Comparison of ENCODE assay signal across 5 fruit fly cellular contexts in genomic region chr3R:30800319-30800981, dm6.
A peak's percentile ranks its signal among the peaks of the same experiment; 100 is the strongest.
TF ChIP-seq lines count a peak whose summit lies in the region.

No protein-coding gene starts in this region.

- TF ChIP-seq CTCF in whole organism, embryonic (GFP tag; optimal IDR thresholded peaks at IDR 0.05; lab: Kevin White, UChicago) = no peak

TF ChIP-seq in whole organism, adult, 20 proteins besides CTCF, POLR2A, EP300 and RAD21 (continues in another document):
- TF ChIP-seq toe (GFP tag; optimal IDR thresholded peaks at IDR 0.05; lab: Kevin White, UChicago) = no peak
- no peak for TF ChIP-seq Clk (GFP tag; optimal IDR thresholded peaks at IDR 0.05; lab: Kevin White, UChicago)
- peak; percentile 66 for TF ChIP-seq CG33017 (tag; optimal IDR thresholded peaks at IDR 0.05; lab: Kevin White, UChicago)
- TF ChIP-seq CG7045 (GFP tag; optimal IDR thresholded peaks at IDR 0.05; lab: Kevin White, UChicago) = peak; percentile 55
- no peak for TF ChIP-seq cnc (optimal IDR thresholded peaks at IDR 0.05; lab: Kevin White, UChicago)
- TF ChIP-seq CG5204 (GFP tag; optimal IDR thresholded peaks at IDR 0.05; lab: Kevin White, UChicago) = no peak
- no peak for TF ChIP-seq CG1620 (GFP tag; optimal IDR thresholded peaks at IDR 0.05; lab: Kevin White, UChicago)
- no peak for TF ChIP-seq bab1 (GFP tag; optimal IDR thresholded peaks at IDR 0.05; lab: Kevin White, UChicago)
- peak; percentile 63 for TF ChIP-seq CG11617 (GFP tag; optimal IDR thresholded peaks at IDR 0.05; lab: Kevin White, UChicago)
- TF ChIP-seq Crg-1 (GFP tag; optimal IDR thresholded peaks at IDR 0.05; lab: Kevin White, UChicago) = peak; percentile 47
- peak; percentile 26 for TF ChIP-seq Hr96 (GFP tag; optimal IDR thresholded peaks at IDR 0.05; lab: Kevin White, UChicago)
- TF ChIP-seq CG14711 (tag; optimal IDR thresholded peaks at IDR 0.05; lab: Kevin White, UChicago) = peak; percentile 17
- peak; percentile 39 for TF ChIP-seq tj (GFP tag; optimal IDR thresholded peaks at IDR 0.05; lab: Kevin White, UChicago)
- peak; percentile 5 for TF ChIP-seq pad (GFP tag; optimal IDR thresholded peaks at IDR 0.05; lab: Kevin White, UChicago)
- TF ChIP-seq Mnt (GFP tag; optimal IDR thresholded peaks at IDR 0.05; lab: Kevin White, UChicago) = peak; percentile 59
- peak; percentile 75 for TF ChIP-seq CG12768 (GFP tag; optimal IDR thresholded peaks at IDR 0.05; lab: Kevin White, UChicago)
- TF ChIP-seq CG7101 (tag; optimal IDR thresholded peaks at IDR 0.05; lab: Kevin White, UChicago) = peak; percentile 65
- TF ChIP-seq kay (GFP tag; lab: Kevin White, UChicago; ENCODE audit: borderline replicate concordance) = peak; percentile 78

TF ChIP-seq in whole organism, embryonic, 481 proteins besides CTCF, POLR2A, EP300 and RAD21 (continues in another document):
- no peak for TF ChIP-seq Hr51 (GFP tag; optimal IDR thresholded peaks at IDR 0.05; lab: Kevin White, UChicago)
- peak; percentile 45 for TF ChIP-seq CG15479 (GFP tag; optimal IDR thresholded peaks at IDR 0.05; lab: Kevin White, UChicago)
- TF ChIP-seq CG4730 (GFP tag; IDR thresholded peaks at IDR 0.05; lab: Robert Waterston, UW) = no peak
- peak; percentile 1 for TF ChIP-seq BtbVII (GFP tag; optimal IDR thresholded peaks at IDR 0.05; lab: Kevin White, UChicago)
- no peak for TF ChIP-seq zen (tag; optimal IDR thresholded peaks at IDR 0.05; lab: Kevin White, UChicago)
- TF ChIP-seq CG17385 (GFP tag; optimal IDR thresholded peaks at IDR 0.05; lab: Kevin White, UChicago) = peak; percentile 16
- TF ChIP-seq jing (GFP tag; optimal IDR thresholded peaks at IDR 0.05; lab: Kevin White, UChicago) = no peak
- no peak for TF ChIP-seq CG33213 (GFP tag; optimal IDR thresholded peaks at IDR 0.05; lab: Kevin White, UChicago)
- peak; percentile 40 for TF ChIP-seq CG2120 (GFP tag; optimal IDR thresholded peaks at IDR 0.05; lab: Kevin White, UChicago)
- TF ChIP-seq vnd (GFP tag; IDR thresholded peaks at IDR 0.05; lab: Robert Waterston, UW; ENCODE audit: partially characterized antibody) = no peak
- no peak for TF ChIP-seq lola (GFP tag; optimal IDR thresholded peaks at IDR 0.05; lab: Kevin White, UChicago)
- TF ChIP-seq Elba2 (GFP tag; optimal IDR thresholded peaks at IDR 0.05; lab: Kevin White, UChicago) = no peak
- no peak for TF ChIP-seq ara (GFP tag; IDR thresholded peaks at IDR 0.05; lab: Robert Waterston, UW)
- no peak for TF ChIP-seq kah (GFP tag; optimal IDR thresholded peaks at IDR 0.05; lab: Kevin White, UChicago)
- TF ChIP-seq btn (GFP tag; optimal IDR thresholded peaks at IDR 0.05; lab: Kevin White, UChicago) = no peak
- no peak for TF ChIP-seq pnt (GFP tag; optimal IDR thresholded peaks at IDR 0.05; lab: Kevin White, UChicago)
- TF ChIP-seq CG6683 (GFP tag; optimal IDR thresholded peaks at IDR 0.05; lab: Kevin White, UChicago) = no peak
- TF ChIP-seq dm (GFP tag; optimal IDR thresholded peaks at IDR 0.05; lab: Kevin White, UChicago) = no peak
- TF ChIP-seq CG13894 (tag; optimal IDR thresholded peaks at IDR 0.05; lab: Kevin White, UChicago) = peak; percentile 7
- no peak for TF ChIP-seq CG18599 (GFP tag; optimal IDR thresholded peaks at IDR 0.05; lab: Kevin White, UChicago)

TF ChIP-seq in whole organism, prepupa, 60 proteins besides CTCF, POLR2A, EP300 and RAD21 (continues in another document):
- no peak for TF ChIP-seq Ets21C (GFP tag; optimal IDR thresholded peaks at IDR 0.05; lab: Kevin White, UChicago)
- TF ChIP-seq salr (GFP tag; optimal IDR thresholded peaks at IDR 0.05; lab: Kevin White, UChicago) = peak in 1 of 2 experiments; percentile 55
- no peak for TF ChIP-seq CG6854 (GFP tag; optimal IDR thresholded peaks at IDR 0.05; lab: Kevin White, UChicago)
- peak; percentile 51 for TF ChIP-seq fd59A (GFP tag; optimal IDR thresholded peaks at IDR 0.05; lab: Kevin White, UChicago)
- peak; percentile 21 for TF ChIP-seq CG7368 (GFP tag; optimal IDR thresholded peaks at IDR 0.05; lab: Kevin White, UChicago)
- TF ChIP-seq Eip93F (GFP tag; optimal IDR thresholded peaks at IDR 0.05; lab: Kevin White, UChicago) = no peak
- TF ChIP-seq CG8632 (GFP tag; optimal IDR thresholded peaks at IDR 0.05; lab: Kevin White, UChicago) = peak; percentile 52
- peak; percentile 60 for TF ChIP-seq esn (GFP tag; optimal IDR thresholded peaks at IDR 0.05; lab: Kevin White, UChicago)
- 0 out of 2 replicates have a peak, but pooled peaks have one; percentile 15 for TF ChIP-seq Gug (GFP tag; IDR thresholded peaks at IDR 0.05; lab: Robert Waterston, UW)
- peak; percentile 29 for TF ChIP-seq CG6276 (GFP tag; optimal IDR thresholded peaks at IDR 0.05; lab: Kevin White, UChicago)
- TF ChIP-seq CG6792 (GFP tag; optimal IDR thresholded peaks at IDR 0.05; lab: Kevin White, UChicago) = peak; percentile 59
- TF ChIP-seq acj6 (GFP tag; optimal IDR thresholded peaks at IDR 0.05; lab: Kevin White, UChicago) = peak; percentile 49
- TF ChIP-seq CG16779 (tag; optimal IDR thresholded peaks at IDR 0.05; lab: Kevin White, UChicago) = peak; percentile 42
- peak; percentile 58 for TF ChIP-seq CG3919 (GFP tag; optimal IDR thresholded peaks at IDR 0.05; lab: Kevin White, UChicago)
- no peak for TF ChIP-seq Hr38 (GFP tag; optimal IDR thresholded peaks at IDR 0.05; lab: Kevin White, UChicago)
- TF ChIP-seq Sox14 (GFP tag; optimal IDR thresholded peaks at IDR 0.05; lab: Kevin White, UChicago) = peak; percentile 70
- peak; percentile 48 for TF ChIP-seq Sox102F (GFP tag; optimal IDR thresholded peaks at IDR 0.05; lab: Kevin White, UChicago)
- TF ChIP-seq CG6808 (GFP tag; optimal IDR thresholded peaks at IDR 0.05; lab: Kevin White, UChicago) = peak; percentile 39
- TF ChIP-seq dsx (GFP tag; optimal IDR thresholded peaks at IDR 0.05; lab: Kevin White, UChicago; ENCODE audit: poor library complexity, severe bottlenecking) = peak; percentile 56

TF ChIP-seq in whole organism, pupa, 21 proteins besides CTCF, POLR2A, EP300 and RAD21:
- no peak for TF ChIP-seq CG10348 (GFP tag; IDR thresholded peaks at IDR 0.05; lab: Robert Waterston, UW)
- peak; percentile 46 for TF ChIP-seq CG34367 (tag; optimal IDR thresholded peaks at IDR 0.05; lab: Kevin White, UChicago)
- peak; percentile 31; the same call in 1 of the 3 replicates for TF ChIP-seq CG4496 (GFP tag; IDR thresholded peaks at IDR 0.05; lab: Robert Waterston, UW)
- peak; percentile 43 for TF ChIP-seq CG8301 (tag; optimal IDR thresholded peaks at IDR 0.05; lab: Kevin White, UChicago)
- peak; percentile 18 for TF ChIP-seq Snoo (tag; optimal IDR thresholded peaks at IDR 0.05; lab: Kevin White, UChicago)
- TF ChIP-seq CG14655 (GFP tag; optimal IDR thresholded peaks at IDR 0.05; lab: Kevin White, UChicago) = peak; percentile 59
- no peak for TF ChIP-seq rn (GFP tag; IDR thresholded peaks at IDR 0.05; lab: Robert Waterston, UW)
- no peak for TF ChIP-seq EcR (GFP tag; optimal IDR thresholded peaks at IDR 0.05; lab: Kevin White, UChicago)
- peak; percentile 50 for TF ChIP-seq Pif1A (GFP tag; optimal IDR thresholded peaks at IDR 0.05; lab: Kevin White, UChicago)
- TF ChIP-seq CG13204 (GFP tag; optimal IDR thresholded peaks at IDR 0.05; lab: Kevin White, UChicago) = no peak
- peak; percentile 52 for TF ChIP-seq CG15710 (tag; optimal IDR thresholded peaks at IDR 0.05; lab: Kevin White, UChicago)
- peak; percentile 47 for TF ChIP-seq CG9948 (tag; optimal IDR thresholded peaks at IDR 0.05; lab: Kevin White, UChicago)
- TF ChIP-seq CG32121 (GFP tag; IDR thresholded peaks at IDR 0.05; lab: Robert Waterston, UW) = peak; percentile 40; the same call in 1 of the 2 replicates
- no peak for TF ChIP-seq D1 (tag; optimal IDR thresholded peaks at IDR 0.05; lab: Kevin White, UChicago)
- TF ChIP-seq CG8159 (tag; optimal IDR thresholded peaks at IDR 0.05; lab: Kevin White, UChicago) = peak; percentile 55
- peak; percentile 3 for TF ChIP-seq gl (tag; optimal IDR thresholded peaks at IDR 0.05; lab: Kevin White, UChicago)
- TF ChIP-seq fd96Ca (GFP tag; IDR thresholded peaks at IDR 0.05; lab: Robert Waterston, UW) = peak; percentile 69; the same call in 2 of the 3 replicates
- no peak for TF ChIP-seq Ets98B (GFP tag; IDR thresholded peaks at IDR 0.05; lab: Robert Waterston, UW)
- TF ChIP-seq CG17806 (tag; optimal IDR thresholded peaks at IDR 0.05; lab: Kevin White, UChicago) = peak; percentile 41
- TF ChIP-seq Pif1B (GFP tag; optimal IDR thresholded peaks at IDR 0.05; lab: Kevin White, UChicago) = no peak
- TF ChIP-seq CG12605 (GFP tag; IDR thresholded peaks at IDR 0.05; lab: Robert Waterston, UW) = no peak

TF ChIP-seq in whole organism, wandering third instar larva, 38 proteins besides CTCF, POLR2A, EP300 and RAD21 (continues in another document):
- TF ChIP-seq CG9705 (GFP tag; optimal IDR thresholded peaks at IDR 0.05; lab: Kevin White, UChicago) (no peak), dmrt93B (GFP tag; optimal IDR thresholded peaks at IDR 0.05; lab: Kevin White, UChicago) (peak; percentile 37), br (GFP tag; optimal IDR thresholded peaks at IDR 0.05; lab: Kevin White, UChicago) (peak; percentile 72), Hr83 (GFP tag; optimal IDR thresholded peaks at IDR 0.05; lab: Kevin White, UChicago; ENCODE audit: poor library complexity, severe bottlenecking) (peak; percentile 38), Myc (optimal IDR thresholded peaks at IDR 0.05; lab: Kevin White, UChicago) (no peak), usp (GFP tag; optimal IDR thresholded peaks at IDR 0.05; lab: Kevin White, UChicago) (no peak), lola (GFP tag; optimal IDR thresholded peaks at IDR 0.05; lab: Kevin White, UChicago) (no peak), Dif (GFP tag; optimal IDR thresholded peaks at IDR 0.05; lab: Kevin White, UChicago; ENCODE audit: partially characterized antibody) (no peak), Hnf4 (GFP tag; optimal IDR thresholded peaks at IDR 0.05; lab: Kevin White, UChicago) (peak; percentile 49), fru (GFP tag; optimal IDR thresholded peaks at IDR 0.05; lab: Kevin White, UChicago) (peak; percentile 43), dl (GFP tag; optimal IDR thresholded peaks at IDR 0.05; lab: Kevin White, UChicago; ENCODE audit: insufficient read depth in 1 of 2, partially characterized antibody in 2 of 2) (no peak), rgr (GFP tag; optimal IDR thresholded peaks at IDR 0.05; lab: Kevin White, UChicago) (peak; percentile 63), sv (GFP tag; optimal IDR thresholded peaks at IDR 0.05; lab: Kevin White, UChicago) (no peak), dsf (GFP tag; optimal IDR thresholded peaks at IDR 0.05; lab: Kevin White, UChicago; ENCODE audit: borderline replicate concordance) (no peak), CG32264 (GFP tag; optimal IDR thresholded peaks at IDR 0.05; lab: Kevin White, UChicago) (no peak), HLH106 (tag; optimal IDR thresholded peaks at IDR 0.05; lab: Kevin White, UChicago) (peak; percentile 58), psq (GFP tag; optimal IDR thresholded peaks at IDR 0.05; lab: Kevin White, UChicago) (peak; percentile 86), CrebA (GFP tag; optimal IDR thresholded peaks at IDR 0.05; lab: Kevin White, UChicago; ENCODE audit: borderline replicate concordance) (no peak), Abd-B (GFP tag; optimal IDR thresholded peaks at IDR 0.05; lab: Kevin White, UChicago) (no peak), jim (GFP tag; optimal IDR thresholded peaks at IDR 0.05; lab: Kevin White, UChicago) (no peak), foxo (GFP tag; optimal IDR thresholded peaks at IDR 0.05; lab: Kevin White, UChicago) (peak in 1 of 2 experiments; percentile 70), Mio (GFP tag; optimal IDR thresholded peaks at IDR 0.05; lab: Kevin White, UChicago) (no peak)
